Fruit fly (Drosophila melanogaster): ENCODE measurements around the gene CG3008.

dm6 chr2L:4835091-4835689 is 47.9 kb upstream of the CG3008 start, which contains the start of gene Ir25a:
- TF ChIP-seq Crg-1 (GFP tag; optimal IDR thresholded peaks at IDR 0.05) (no peak), Hr96 (GFP tag; optimal IDR thresholded peaks at IDR 0.05) (no peak), CG11617 (GFP tag; optimal IDR thresholded peaks at IDR 0.05) (no peak), CG7101 (tag; optimal IDR thresholded peaks at IDR 0.05) (no peak), CG5204 (GFP tag; optimal IDR thresholded peaks at IDR 0.05) (no peak), ovo (GFP tag; optimal IDR thresholded peaks at IDR 0.05) (no peak), CG14711 (tag; optimal IDR thresholded peaks at IDR 0.05) (no peak), toe (GFP tag; optimal IDR thresholded peaks at IDR 0.05) (no peak), Mnt (GFP tag; optimal IDR thresholded peaks at IDR 0.05) (no peak), Clk (GFP tag; optimal IDR thresholded peaks at IDR 0.05) (no peak), kay (GFP tag; ENCODE audit: borderline replicate concordance) (peak; percentile 96), CG12768 (GFP tag; optimal IDR thresholded peaks at IDR 0.05) (no peak)

Measured in whole organism, adult.